Worm (Caenorhabditis elegans) whole organism, mixed stage, embryonic: Measurements from ENCODE around the gene haao-1.

Source experiments
- M03D4.4 ChIP-seq: sonication (generic microtip); optimal IDR thresholded peaks from 2 replicates; lab custom pipeline; 2017; ENCODE audit warnings: mild to moderate bottlenecking, missing genetic modification characterization, missing compliant biosample characterization
- bed-3 ChIP-seq: fragments of 200-800 bp; sonication (Bioruptor generic); optimal IDR thresholded peaks from 3 replicates; lab custom pipeline; 2018; ENCODE audit warnings: mild to moderate bottlenecking, missing genetic modification characterization, moderate library complexity, missing compliant biosample characterization
- blmp-1 ChIP-seq: fragments of 150-350 bp; optimal IDR thresholded peaks from 2 replicates; lab custom pipeline; 2014; ENCODE audit warnings: missing biosample characterization, missing genetic modification characterization
- ceh-43 ChIP-seq: fragments of 200-800 bp; sonication (Bioruptor generic); optimal IDR thresholded peaks from 2 replicates; lab custom pipeline; 2018; ENCODE audit warnings: mild to moderate bottlenecking, missing genetic modification characterization, moderate library complexity, missing compliant biosample characterization
- ces-1 ChIP-seq: fragments of 150-350 bp; optimal IDR thresholded peaks from 2 replicates; lab custom pipeline; 2014; ENCODE audit warnings: missing biosample characterization, missing genetic modification reagents, missing genetic modification characterization
- cnd-1 ChIP-seq: fragments of 200-800 bp; sonication (Bioruptor generic); optimal IDR thresholded peaks from 2 replicates; lab custom pipeline; 2018; ENCODE audit warnings: mild to moderate bottlenecking, missing genetic modification characterization, missing compliant biosample characterization
- elt-1 ChIP-seq: sonication (generic microtip); optimal IDR thresholded peaks from 2 replicates; lab custom pipeline; 2017; ENCODE audit warnings: missing genetic modification characterization, mild to moderate bottlenecking, missing compliant biosample characterization, antibody characterized with exemption, moderate library complexity, borderline replicate concordance; ENCODE audit not compliant: insufficient read depth
- elt-3 ChIP-seq: fragments of 150-350 bp; optimal IDR thresholded peaks from 2 replicates; lab custom pipeline; 2014; ENCODE audit warnings: missing biosample characterization, missing genetic modification characterization
- flh-1 ChIP-seq: fragments of 200-800 bp; sonication (Bioruptor generic); optimal IDR thresholded peaks from 2 replicates; lab custom pipeline; 2018; ENCODE audit warnings: mild to moderate bottlenecking, missing genetic modification characterization, moderate library complexity, missing compliant biosample characterization
- hlh-1 ChIP-seq: fragments of 150-350 bp; optimal IDR thresholded peaks from 2 replicates; lab custom pipeline; 2014; ENCODE audit warnings: missing biosample characterization, missing genetic modification reagents, missing genetic modification characterization
- lin-13 ChIP-seq: fragments of 150-350 bp; optimal IDR thresholded peaks from 2 replicates; lab custom pipeline; 2014; ENCODE audit warnings: missing biosample characterization, missing genetic modification characterization
- lin-32 ChIP-seq: fragments of 200-800 bp; sonication (Bioruptor generic); optimal IDR thresholded peaks from 2 replicates; lab custom pipeline; 2018; ENCODE audit warnings: mild to moderate bottlenecking, missing genetic modification characterization, missing compliant biosample characterization
- lsy-2 ChIP-seq: fragments of 150-350 bp; optimal IDR thresholded peaks from 2 replicates; lab custom pipeline; 2014; ENCODE audit warnings: missing biosample characterization, missing genetic modification characterization
- mab-5 ChIP-seq: fragments of 150-350 bp; optimal IDR thresholded peaks from 2 replicates; lab custom pipeline; 2014; ENCODE audit warnings: missing biosample characterization, missing genetic modification characterization
- mep-1 ChIP-seq: fragments of 150-350 bp; optimal IDR thresholded peaks from 2 replicates; lab custom pipeline; 2017; ENCODE audit warnings: missing biosample characterization, missing genetic modification reagents, missing genetic modification characterization, inconsistent platforms
- mls-2 ChIP-seq: sonication (generic microtip); optimal IDR thresholded peaks from 2 replicates; lab custom pipeline; 2016; ENCODE audit warnings: mild to moderate bottlenecking, missing genetic modification characterization, moderate library complexity, missing compliant biosample characterization
- nhr-12 ChIP-seq: fragments of 150-350 bp; optimal IDR thresholded peaks from 2 replicates; lab custom pipeline; 2014; ENCODE audit warnings: missing biosample characterization, missing genetic modification characterization
- nhr-237 ChIP-seq: fragments of 150-350 bp; optimal IDR thresholded peaks from 2 replicates; lab custom pipeline; 2014; ENCODE audit warnings: missing biosample characterization, missing genetic modification characterization
- nhr-28 ChIP-seq: fragments of 150-350 bp; optimal IDR thresholded peaks from 2 replicates; lab custom pipeline; 2014; ENCODE audit warnings: missing biosample characterization, missing genetic modification characterization
- nhr-76 ChIP-seq: sonication (generic microtip); optimal IDR thresholded peaks from 2 replicates; lab custom pipeline; 2017; ENCODE audit warnings: missing biosample characterization, missing genetic modification characterization
- pha-4 ChIP-seq: fragments of 150-350 bp; optimal IDR thresholded peaks from 2 replicates; lab custom pipeline; 2018; ENCODE audit warnings: missing biosample characterization, missing genetic modification reagents, missing genetic modification characterization
- sem-2 ChIP-seq: fragments of 200-800 bp; sonication (Bioruptor generic); optimal IDR thresholded peaks from 2 replicates; lab custom pipeline; 2018; ENCODE audit warnings: mild to moderate bottlenecking, missing genetic modification characterization, missing compliant biosample characterization
- snpc-4 ChIP-seq: fragments of 150-350 bp; optimal IDR thresholded peaks from 2 replicates; lab custom pipeline; 2014; ENCODE audit warnings: missing biosample characterization, missing genetic modification characterization
- sptf-1 ChIP-seq: sonication (generic microtip); optimal IDR thresholded peaks from 2 replicates; lab custom pipeline; 2017; ENCODE audit warnings: mild to moderate bottlenecking, missing genetic modification characterization, moderate library complexity, missing compliant biosample characterization
- tbx-8 ChIP-seq: fragments of 200-800 bp; sonication (Bioruptor generic); optimal IDR thresholded peaks from 2 replicates; lab custom pipeline; 2018; ENCODE audit warnings: mild to moderate bottlenecking, missing genetic modification characterization, moderate library complexity, missing compliant biosample characterization
- unc-120 ChIP-seq: sonication (generic microtip); optimal IDR thresholded peaks from 2 replicates; lab custom pipeline; 2017; ENCODE audit warnings: missing genetic modification characterization, missing compliant biosample characterization; ENCODE audit not compliant: poor library complexity, severe bottlenecking
- unc-39 ChIP-seq: fragments of 150-350 bp; optimal IDR thresholded peaks from 2 replicates; lab custom pipeline; 2014; ENCODE audit warnings: missing biosample characterization, missing genetic modification characterization
- unc-62 ChIP-seq: fragments of 150-350 bp; optimal IDR thresholded peaks from 2 replicates; lab custom pipeline; 2014; ENCODE audit warnings: missing biosample characterization, missing genetic modification reagents, missing genetic modification characterization
- zip-8 ChIP-seq: fragments of 150-350 bp; optimal IDR thresholded peaks from 2 replicates; lab custom pipeline; 2014; ENCODE audit warnings: missing biosample characterization, missing genetic modification characterization
- ztf-11 ChIP-seq: fragments of 150-350 bp; optimal IDR thresholded peaks from 2 replicates; lab custom pipeline; 2014; ENCODE audit warnings: missing biosample characterization, missing genetic modification characterization

Gene haao-1

ce11 chrV:9503152-9503817 lies 1.4 kb upstream of the haao-1 start (continued):
- TF ChIP-seq elt-1 (tag; lab: Kevin White, UChicago) (no peak), mep-1 (tag; lab: Kevin White, UChicago) (peak; percentile 62), unc-39 (tag; lab: Kevin White, UChicago) (no peak)
- TF ChIP-seq, all 35 proteins: peak for 19

DNA sequence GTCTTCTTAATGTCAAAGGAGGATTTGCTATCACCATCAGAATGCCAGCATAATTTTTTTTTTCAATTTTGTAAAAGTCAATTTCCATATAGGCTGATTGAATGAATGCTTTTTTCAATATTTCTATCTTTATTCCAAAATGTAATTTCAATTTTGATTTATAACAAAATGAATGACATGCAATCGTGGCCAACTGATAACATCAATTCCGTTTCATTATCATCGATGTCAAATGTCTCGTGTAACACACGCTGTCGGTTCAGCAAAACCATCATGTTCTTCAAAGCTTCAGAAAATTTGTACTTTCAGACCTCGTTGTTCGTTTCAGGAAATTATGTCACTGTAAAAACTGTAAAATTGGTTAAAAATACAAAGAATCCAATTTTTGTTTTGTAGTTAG lies 2.2 kb downstream of the haao-1 start:
- TF ChIP-seq lin-32 (GFP tag; lab: Kevin White, UChicago) (no peak), unc-120 (tag; lab: Kevin White, UChicago) (no peak), elt-1 (tag; lab: Kevin White, UChicago) (no peak), ces-1 (GFP tag; lab: Kevin White, UChicago) (no peak)

ce11 chrV:9507742-9508141 lies 3.0 kb downstream of the haao-1 start, which contains the start of gene acs-14:
Gene acs-14 (plus strand): TSS chrV:9508132.
- no peak for TF ChIP-seq ceh-43 (GFP tag; lab: Kevin White, UChicago)
- no peak for TF ChIP-seq sptf-1 (tag; lab: Kevin White, UChicago)
- TF ChIP-seq mls-2: no peak
- no peak for TF ChIP-seq blmp-1 (tag; lab: Kevin White, UChicago)
- no peak for TF ChIP-seq bed-3 (GFP tag; lab: Kevin White, UChicago)

DNA sequence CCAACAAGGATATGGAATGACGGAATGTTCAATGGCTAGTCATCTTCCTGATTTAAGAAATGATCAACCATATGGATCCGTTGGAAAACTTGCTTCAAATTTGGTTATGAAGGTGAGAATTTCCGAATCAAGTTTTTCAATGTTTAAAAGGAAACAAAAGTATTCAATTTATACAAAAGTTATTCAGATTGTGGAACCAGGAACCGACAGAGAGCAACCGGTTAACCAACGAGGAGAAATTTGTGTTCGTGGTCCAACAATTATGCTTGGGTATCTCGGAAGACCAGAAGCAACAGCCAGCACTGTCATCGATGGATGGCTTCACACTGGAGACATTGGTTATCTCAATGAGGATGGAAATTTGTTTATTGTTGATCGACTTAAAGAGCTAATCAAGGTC lies 4.9 kb downstream of the haao-1 start:
- no peak for TF ChIP-seq elt-1 (tag; lab: Kevin White, UChicago)
- no peak for TF ChIP-seq nhr-12 (tag; lab: Kevin White, UChicago)
- TF ChIP-seq bed-3 (GFP tag; lab: Kevin White, UChicago): no peak
- TF ChIP-seq lin-13 (tag; lab: Kevin White, UChicago): no peak
- no peak for TF ChIP-seq mab-5 (tag; lab: Kevin White, UChicago)
- TF ChIP-seq elt-3: no peak
- TF ChIP-seq snpc-4 (tag; lab: Kevin White, UChicago): no peak
- TF ChIP-seq sem-2 (GFP tag; lab: Kevin White, UChicago): no peak
- TF ChIP-seq cnd-1 (tag; lab: Kevin White, UChicago): no peak
- TF ChIP-seq lin-32 (GFP tag; lab: Kevin White, UChicago): no peak
- no peak for TF ChIP-seq mls-2
- no peak for TF ChIP-seq pha-4
- TF ChIP-seq unc-120 (tag; lab: Kevin White, UChicago): no peak
- TF ChIP-seq ztf-11 (tag; lab: Kevin White, UChicago): no peak
- no peak for TF ChIP-seq nhr-28 (tag; lab: Kevin White, UChicago)
- no peak for TF ChIP-seq unc-39 (tag; lab: Kevin White, UChicago)
- TF ChIP-seq unc-62 (GFP tag; lab: Kevin White, UChicago): no peak
- TF ChIP-seq sptf-1 (tag; lab: Kevin White, UChicago): no peak
- TF ChIP-seq ceh-43 (GFP tag; lab: Kevin White, UChicago): no peak
- TF ChIP-seq zip-8: no peak

DNA sequence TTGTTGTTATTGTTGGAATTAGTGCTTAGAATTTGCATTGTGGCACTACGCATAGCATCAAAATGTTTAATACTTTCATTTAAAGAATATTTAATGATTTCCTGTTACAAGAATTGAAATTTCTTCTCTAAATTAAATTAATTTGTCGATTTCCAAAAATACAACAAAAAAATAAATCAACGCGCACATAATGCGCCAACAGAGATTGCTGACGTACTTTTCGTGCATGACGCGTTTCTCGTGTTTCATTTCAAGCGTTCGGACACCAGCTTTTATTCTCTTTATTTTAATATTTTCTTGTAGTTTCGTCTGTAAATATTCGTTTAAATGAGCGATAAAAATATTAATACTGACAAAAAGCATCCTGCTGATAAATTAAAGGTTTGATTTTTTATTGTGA lies 8.9 kb downstream of the haao-1 start, which contains the start of gene eif-2Bdelta:
TSS of gene eif-2Bdelta (plus strand) at position 235 of the 400 bp plus-strand sequence.
- TF ChIP-seq mep-1 (tag; lab: Kevin White, UChicago): peak; percentile 48
- TF ChIP-seq cnd-1 (tag; lab: Kevin White, UChicago): no peak

ce11 chrV:9516280-9516679 lies 11.6 kb downstream of the haao-1 start:
- TF ChIP-seq flh-1 (no peak), M03D4.4 (tag; lab: Kevin White, UChicago) (no peak), lin-13 (tag; lab: Kevin White, UChicago) (no peak), sptf-1 (tag; lab: Kevin White, UChicago) (no peak), mab-5 (tag; lab: Kevin White, UChicago) (no peak), lsy-2 (tag; lab: Kevin White, UChicago) (no peak), nhr-76 (no peak), mep-1 (tag; lab: Kevin White, UChicago) (no peak), tbx-8 (no peak), blmp-1 (tag; lab: Kevin White, UChicago) (no peak), hlh-1 (tag; lab: Kevin White, UChicago) (no peak), unc-39 (tag; lab: Kevin White, UChicago) (no peak), elt-3 (no peak), nhr-237 (tag; lab: Kevin White, UChicago) (no peak), mls-2 (no peak), unc-120 (tag; lab: Kevin White, UChicago) (no peak), elt-1 (tag; lab: Kevin White, UChicago) (no peak)
